Worm (Caenorhabditis elegans) whole organism, late embryonic: ENCODE measurements around the gene clec-128.

Experiments used
- C08G9.2 ChIP-seq: sonication (generic microtip); optimal IDR thresholded peaks from 2 replicates; lab custom pipeline; 2016; ENCODE audit warnings: mild to moderate bottlenecking, missing genetic modification characterization, moderate library complexity, missing compliant biosample characterization
- F13H6.1 ChIP-seq: sonication (generic microtip); optimal IDR thresholded peaks from 2 replicates; lab custom pipeline; 2016; ENCODE audit warnings: missing genetic modification characterization, missing compliant biosample characterization
- K02D7.2 ChIP-seq: sonication (generic microtip); optimal IDR thresholded peaks from 2 replicates; lab custom pipeline; 2017; ENCODE audit warnings: mild to moderate bottlenecking, missing genetic modification characterization, missing compliant biosample characterization
- K09A11.1 ChIP-seq: sonication (generic microtip); optimal IDR thresholded peaks from 2 replicates; lab custom pipeline; 2017; ENCODE audit warnings: antibody characterized with exemption, mild to moderate bottlenecking, missing genetic modification characterization, missing compliant biosample characterization; ENCODE audit not compliant: insufficient read depth
- T23F11.4 ChIP-seq: fragments of 200-800 bp; sonication (Bioruptor generic); optimal IDR thresholded peaks from 2 replicates; lab custom pipeline; 2018; ENCODE audit warnings: mild to moderate bottlenecking, missing genetic modification characterization, missing compliant biosample characterization
- Y22D7AL.16 ChIP-seq: sonication (generic microtip); optimal IDR thresholded peaks from 2 replicates; lab custom pipeline; 2016; ENCODE audit warnings: missing genetic modification characterization, missing compliant biosample characterization
- ceh-18 ChIP-seq: sonication (generic microtip); optimal IDR thresholded peaks from 2 replicates; lab custom pipeline; 2016; ENCODE audit warnings: missing genetic modification characterization, missing compliant biosample characterization
- ceh-19 ChIP-seq: fragments of 200-800 bp; sonication (Bioruptor generic); optimal IDR thresholded peaks from 2 replicates; lab custom pipeline; 2018; ENCODE audit warnings: mild to moderate bottlenecking, missing genetic modification characterization, missing compliant biosample characterization
- ceh-2 ChIP-seq: sonication (generic microtip); optimal IDR thresholded peaks from 2 replicates; lab custom pipeline; 2016; ENCODE audit warnings: missing genotype, missing genetic modification characterization, missing compliant biosample characterization
- ceh-22 ChIP-seq: sonication (generic microtip); optimal IDR thresholded peaks from 2 replicates; lab custom pipeline; 2017; ENCODE audit warnings: missing biosample characterization, missing genetic modification characterization
- ceh-24 ChIP-seq: sonication (generic microtip); optimal IDR thresholded peaks from 2 replicates; lab custom pipeline; 2016; ENCODE audit warnings: mild to moderate bottlenecking, missing genetic modification characterization, missing compliant biosample characterization
- ceh-31 ChIP-seq: sonication (generic microtip); optimal IDR thresholded peaks from 2 replicates; lab custom pipeline; 2016; ENCODE audit warnings: missing genetic modification characterization, missing compliant biosample characterization
- ceh-34 ChIP-seq: sonication (generic microtip); optimal IDR thresholded peaks from 2 replicates; lab custom pipeline; 2016; ENCODE audit warnings: mild to moderate bottlenecking, missing genetic modification characterization, missing compliant biosample characterization
- ceh-45 ChIP-seq: fragments of 200-800 bp; sonication (Bioruptor generic); IDR thresholded peaks from 2 replicates; pipeline ENCODE4 v1.3.6; 2022; ENCODE audit warnings: missing genetic modification reagents, missing genetic modification characterization, missing compliant biosample characterization
- ceh-48 ChIP-seq: sonication (generic microtip); optimal IDR thresholded peaks from 2 replicates; lab custom pipeline; 2016; ENCODE audit warnings: missing genetic modification characterization, inconsistent platforms, missing compliant biosample characterization
- che-1 ChIP-seq: sonication (generic microtip); optimal IDR thresholded peaks from 2 replicates; lab custom pipeline; 2016; ENCODE audit warnings: mild to moderate bottlenecking, missing genetic modification characterization, missing compliant biosample characterization
- dmd-4 ChIP-seq: sonication (generic microtip); optimal IDR thresholded peaks from 2 replicates; lab custom pipeline; 2016; ENCODE audit warnings: borderline replicate concordance, missing genetic modification characterization, missing compliant biosample characterization
- elt-2 ChIP-seq: sonication (generic microtip); optimal IDR thresholded peaks from 2 replicates; lab custom pipeline; 2016; ENCODE audit warnings: missing genetic modification reagents, missing genetic modification characterization, missing compliant biosample characterization
- elt-4 ChIP-seq: sonication (generic microtip); optimal IDR thresholded peaks from 2 replicates; lab custom pipeline; 2016; ENCODE audit warnings: missing genetic modification characterization, missing compliant biosample characterization
- ets-4 ChIP-seq: sonication (generic microtip); optimal IDR thresholded peaks from 2 replicates; lab custom pipeline; 2016; ENCODE audit warnings: missing genetic modification characterization, missing compliant biosample characterization
- eyg-1 ChIP-seq: sonication (generic microtip); optimal IDR thresholded peaks from 2 replicates; lab custom pipeline; 2016; ENCODE audit warnings: missing genotype, missing genetic modification characterization, missing compliant biosample characterization
- fax-1 ChIP-seq: sonication (generic microtip); optimal IDR thresholded peaks from 2 replicates; lab custom pipeline; 2016; ENCODE audit warnings: missing genotype, missing genetic modification characterization, missing compliant biosample characterization
- fkh-6 ChIP-seq: sonication (generic microtip); optimal IDR thresholded peaks from 2 replicates; lab custom pipeline; 2016; ENCODE audit warnings: missing genetic modification characterization, missing compliant biosample characterization
- gmeb-2 ChIP-seq: sonication (generic microtip); optimal IDR thresholded peaks from 2 replicates; lab custom pipeline; 2016; ENCODE audit warnings: missing genetic modification characterization, inconsistent platforms, missing compliant biosample characterization
- hlh-13 ChIP-seq: fragments of 200-800 bp; sonication (Bioruptor generic); optimal IDR thresholded peaks from 2 replicates; lab custom pipeline; 2018; ENCODE audit warnings: mild to moderate bottlenecking, missing genetic modification characterization, missing compliant biosample characterization
- hlh-6 ChIP-seq: sonication (generic microtip); optimal IDR thresholded peaks from 2 replicates; lab custom pipeline; 2016; ENCODE audit warnings: missing genotype, missing genetic modification characterization, missing compliant biosample characterization
- hlh-8 ChIP-seq: sonication (generic microtip); optimal IDR thresholded peaks from 2 replicates; lab custom pipeline; 2016; ENCODE audit warnings: missing genotype, missing genetic modification characterization, missing compliant biosample characterization
- mec-3 ChIP-seq: sonication (generic microtip); optimal IDR thresholded peaks from 2 replicates; lab custom pipeline; 2016; ENCODE audit warnings: borderline replicate concordance, missing genetic modification characterization, missing compliant biosample characterization
- nfya-1 ChIP-seq: sonication (generic microtip); optimal IDR thresholded peaks from 2 replicates; lab custom pipeline; 2017; ENCODE audit warnings: missing genetic modification characterization, mild to moderate bottlenecking, missing compliant biosample characterization, antibody characterized with exemption, moderate library complexity
- pag-3 ChIP-seq: sonication (generic microtip); optimal IDR thresholded peaks from 2 replicates; lab custom pipeline; 2016; ENCODE audit warnings: missing compliant biosample characterization, missing genetic modification characterization, borderline replicate concordance
- pat-9 ChIP-seq: fragments of 200-800 bp; sonication (Bioruptor generic); optimal IDR thresholded peaks from 2 replicates; lab custom pipeline; 2018; ENCODE audit warnings: mild to moderate bottlenecking, missing genetic modification characterization, moderate library complexity, missing compliant biosample characterization
- pax-1 ChIP-seq: fragments of 150-350 bp; optimal IDR thresholded peaks from 2 replicates; lab custom pipeline; 2014; ENCODE audit warnings: missing biosample characterization, missing genetic modification characterization
- pha-2 ChIP-seq: sonication (generic microtip); optimal IDR thresholded peaks from 2 replicates; lab custom pipeline; 2017; ENCODE audit warnings: mild to moderate bottlenecking, missing genetic modification characterization, missing compliant biosample characterization
- rnt-1 ChIP-seq: sonication (generic microtip); optimal IDR thresholded peaks from 2 replicates; lab custom pipeline; 2016; ENCODE audit warnings: missing genetic modification characterization, missing compliant biosample characterization
- sox-2 ChIP-seq: fragments of 200-800 bp; sonication (Bioruptor generic); IDR thresholded peaks from 2 replicates; pipeline ENCODE4 v1.3.6; 2022; ENCODE audit warnings: missing genetic modification reagents, missing genetic modification characterization, missing compliant biosample characterization
- syd-9 ChIP-seq: sonication (generic microtip); optimal IDR thresholded peaks from 2 replicates; lab custom pipeline; 2016; ENCODE audit warnings: mild to moderate bottlenecking, missing genetic modification characterization, moderate library complexity, missing compliant biosample characterization
- tbx-2 ChIP-seq: sonication (generic microtip); optimal IDR thresholded peaks from 2 replicates; lab custom pipeline; 2016; ENCODE audit warnings: missing genetic modification characterization, missing compliant biosample characterization
- unc-3 ChIP-seq, 2 experiments: fragments of 200-800 bp in 1 of 2; sonication (Bioruptor generic) in 1 of 2; sonication (generic microtip) in 1 of 2; conservative IDR thresholded peaks in 1 of 2; optimal IDR thresholded peaks in 1 of 2; 2 replicates each; pipeline versions ENCODE4 v1.3.6 to Lab custom; 2016 to 2022; ENCODE audit warnings: missing compliant biosample characterization in 2 of 2, missing genetic modification characterization in 2 of 2, missing genetic modification reagents in 1 of 2
- unc-42 ChIP-seq: sonication (generic microtip); optimal IDR thresholded peaks from 2 replicates; lab custom pipeline; 2016; ENCODE audit warnings: missing genotype, missing genetic modification characterization, missing compliant biosample characterization
- unc-55 ChIP-seq: sonication (generic microtip); optimal IDR thresholded peaks from 2 replicates; lab custom pipeline; 2017; ENCODE audit warnings: missing biosample characterization, missing genetic modification reagents, missing genetic modification characterization
- unc-86 ChIP-seq: sonication (generic microtip); optimal IDR thresholded peaks from 2 replicates; lab custom pipeline; 2016; ENCODE audit warnings: missing genetic modification characterization, missing compliant biosample characterization
- ztf-16 ChIP-seq: sonication (generic microtip); optimal IDR thresholded peaks from 2 replicates; lab custom pipeline; 2017; ENCODE audit warnings: missing genetic modification characterization, missing compliant biosample characterization

Gene clec-128

ce11 chrII:3547282-3547681 lies 23.5 kb downstream of the clec-128 start:
- no peak for TF ChIP-seq ets-4 (tag; lab: Kevin White, UChicago)
- TF ChIP-seq ceh-24, result no peak
- TF ChIP-seq tbx-2 (tag; lab: Kevin White, UChicago), result peak; percentile 48
- peak; percentile 53 for TF ChIP-seq ceh-34 (tag; lab: Kevin White, UChicago)
- no peak for TF ChIP-seq pat-9 (tag; lab: Kevin White, UChicago)
- TF ChIP-seq pag-3 (tag; lab: Kevin White, UChicago), result no peak
- no peak for TF ChIP-seq dmd-4 (tag; lab: Kevin White, UChicago)
- peak; percentile 52 for TF ChIP-seq mec-3
- peak; percentile 37 for TF ChIP-seq ceh-18 (tag; lab: Kevin White, UChicago)
- no peak for TF ChIP-seq fkh-6 (tag; lab: Kevin White, UChicago)
- no peak for TF ChIP-seq unc-86
- TF ChIP-seq ceh-48, result peak; percentile 39
- TF ChIP-seq hlh-8, result no peak
- TF ChIP-seq eyg-1 (tag; lab: Kevin White, UChicago), result no peak
- peak; percentile 81 for TF ChIP-seq unc-42 (tag; lab: Kevin White, UChicago)
- no peak for TF ChIP-seq T23F11.4 (GFP tag; lab: Kevin White, UChicago)
- TF ChIP-seq rnt-1 (tag; lab: Kevin White, UChicago), result peak; percentile 20
- no peak for TF ChIP-seq che-1 (tag; lab: Kevin White, UChicago)
- TF ChIP-seq fax-1, result no peak
- TF ChIP-seq C08G9.2, result peak; percentile 51
- no peak for TF ChIP-seq ceh-2
- TF ChIP-seq syd-9, result peak; percentile 47
- peak; percentile 82 for TF ChIP-seq ceh-31 (tag; lab: Kevin White, UChicago)
- peak; percentile 37 for TF ChIP-seq nfya-1 (tag; lab: Kevin White, UChicago)

ce11 chrII:3546381-3546931 lies 24.4 kb downstream of the clec-128 start, which contains the start of gene apd-3:
TSS of gene apd-3 (minus strand) at chrII:3546431.
- TF ChIP-seq F13H6.1 (tag; lab: Kevin White, UChicago), result no peak
- no peak for TF ChIP-seq elt-2 (tag; lab: Kevin White, UChicago)
- no peak for TF ChIP-seq unc-55
- no peak for TF ChIP-seq K02D7.2
- no peak for TF ChIP-seq ztf-16 (tag; lab: Kevin White, UChicago)
- no peak for TF ChIP-seq eyg-1 (tag; lab: Kevin White, UChicago)
- no peak for TF ChIP-seq elt-4 (tag; lab: Kevin White, UChicago)
- no peak for TF ChIP-seq unc-3 (GFP tag; conservative IDR thresholded peaks at IDR 0.05; lab: Robert Waterston, UW)
- no peak for TF ChIP-seq unc-3 (tag; optimal IDR thresholded peaks at IDR 0.05; lab: Kevin White, UChicago)
- no peak for TF ChIP-seq pax-1 (tag; lab: Kevin White, UChicago)
- no peak for TF ChIP-seq ceh-2
- TF ChIP-seq ceh-45 (GFP tag; lab: Robert Waterston, UW), result no peak
- TF ChIP-seq pag-3 (tag; lab: Kevin White, UChicago), result no peak
- no peak for TF ChIP-seq pat-9 (tag; lab: Kevin White, UChicago)
- no peak for TF ChIP-seq ceh-22
- TF ChIP-seq gmeb-2 (tag; lab: Kevin White, UChicago), result no peak
- TF ChIP-seq Y22D7AL.16 (tag; lab: Kevin White, UChicago), result no peak
- TF ChIP-seq ceh-19 (GFP tag; lab: Kevin White, UChicago), result no peak
- no peak for TF ChIP-seq nfya-1 (tag; lab: Kevin White, UChicago)

- no peak for TF ChIP-seq hlh-13 (GFP tag; lab: Kevin White, UChicago)
- TF ChIP-seq ceh-2, result no peak
- no peak for TF ChIP-seq ztf-16 (tag; lab: Kevin White, UChicago)
- no peak for TF ChIP-seq ceh-48
- TF ChIP-seq ceh-18 (tag; lab: Kevin White, UChicago), result no peak
- TF ChIP-seq pha-2, result no peak
- no peak for TF ChIP-seq ceh-31 (tag; lab: Kevin White, UChicago)
- no peak for TF ChIP-seq mec-3
- no peak for TF ChIP-seq ceh-22
- no peak for TF ChIP-seq unc-3 (GFP tag; conservative IDR thresholded peaks at IDR 0.05; lab: Robert Waterston, UW)
- TF ChIP-seq unc-3 (tag; optimal IDR thresholded peaks at IDR 0.05; lab: Kevin White, UChicago), result no peak
- no peak for TF ChIP-seq dmd-4 (tag; lab: Kevin White, UChicago)
- no peak for TF ChIP-seq C08G9.2
- TF ChIP-seq K09A11.1 (tag; lab: Kevin White, UChicago), result no peak
- TF ChIP-seq sox-2 (GFP tag; lab: Robert Waterston, UW), result no peak
- no peak for TF ChIP-seq hlh-6 (tag; lab: Kevin White, UChicago)
- TF ChIP-seq che-1 (tag; lab: Kevin White, UChicago), result no peak
- TF ChIP-seq unc-42 (tag; lab: Kevin White, UChicago), result no peak
Measured at ce11 chrII:3540151-3540550, 30.7 kb downstream of the clec-128 start.
